Fruit fly (Drosophila melanogaster): ENCODE data around the gene ATPsynE.

The ATPsynE gene

dm6 chr3R:14327472-14328104 lies 841 bp downstream of the ATPsynE start, which contains the start of gene spn-B (continued):
- TF ChIP-seq OdsH (GFP tag; optimal IDR thresholded peaks at IDR 0.05) (peak; percentile 75), lz (GFP tag; optimal IDR thresholded peaks at IDR 0.05) (peak; percentile 85), Hr39 (GFP tag; optimal IDR thresholded peaks at IDR 0.05) (peak; percentile 74), CG11762 (GFP tag; optimal IDR thresholded peaks at IDR 0.05; ENCODE audit: insufficient read depth) (peak; percentile 47), Lpt (GFP tag; optimal IDR thresholded peaks at IDR 0.05) (peak; percentile 62), CG10669 (GFP tag; optimal IDR thresholded peaks at IDR 0.05) (peak; percentile 72), Ets96B (tag; optimal IDR thresholded peaks at IDR 0.05) (peak; percentile 73), acj6 (GFP tag; optimal IDR thresholded peaks at IDR 0.05) (peak; percentile 73), Eip93F (GFP tag; optimal IDR thresholded peaks at IDR 0.05) (no peak), ss (GFP tag; optimal IDR thresholded peaks at IDR 0.05) (peak; percentile 54 to 75), CG9139 (GFP tag; optimal IDR thresholded peaks at IDR 0.05) (no peak)

- TF ChIP-seq Eip78C (GFP tag) (peak; percentile 15), vri (GFP tag; optimal IDR thresholded peaks at IDR 0.05) (no peak)
Observed at dm6 chr3R:14329549-14329948, 2.8 kb downstream of the ATPsynE start.

- TF ChIP-seq CG6792 (GFP tag; optimal IDR thresholded peaks at IDR 0.05) (no peak), dsx (GFP tag; optimal IDR thresholded peaks at IDR 0.05; ENCODE audit: poor library complexity, severe bottlenecking) (peak; percentile 67), CG6163 (GFP tag; IDR thresholded peaks at IDR 0.05) (0 out of 3 replicates have a peak, but pooled peaks have one; percentile 12)
Observed at dm6 chr3R:14330654-14331053, 3.9 kb downstream of the ATPsynE start.

- no peak for TF ChIP-seq Eip93F (GFP tag; optimal IDR thresholded peaks at IDR 0.05)
- TF ChIP-seq esn (GFP tag; optimal IDR thresholded peaks at IDR 0.05) = no peak
- TF ChIP-seq fd59A (GFP tag; optimal IDR thresholded peaks at IDR 0.05) = no peak
- TF ChIP-seq CG6792 (GFP tag; optimal IDR thresholded peaks at IDR 0.05) = no peak
- no peak for TF ChIP-seq fkh (GFP tag; optimal IDR thresholded peaks at IDR 0.05)
- TF ChIP-seq CG7368 (GFP tag; optimal IDR thresholded peaks at IDR 0.05) = no peak
- no peak for TF ChIP-seq CG3032 (tag; optimal IDR thresholded peaks at IDR 0.05)
- TF ChIP-seq Blimp-1 (GFP tag; optimal IDR thresholded peaks at IDR 0.05) = no peak
- TF ChIP-seq Met (GFP tag; optimal IDR thresholded peaks at IDR 0.05) = no peak
- TF ChIP-seq dac (GFP tag; optimal IDR thresholded peaks at IDR 0.05) = no peak
- TF ChIP-seq Sox102F (GFP tag; optimal IDR thresholded peaks at IDR 0.05) = no peak
- no peak for TF ChIP-seq CG11294 (GFP tag; IDR thresholded peaks at IDR 0.05)
- no peak for TF ChIP-seq vri (GFP tag; optimal IDR thresholded peaks at IDR 0.05)
Observed at dm6 chr3R:14331474-14331873, 4.7 kb downstream of the ATPsynE start.

- TF ChIP-seq CG16779 (tag; optimal IDR thresholded peaks at IDR 0.05) (no peak), salr (GFP tag; optimal IDR thresholded peaks at IDR 0.05) (no peak), CG8632 (GFP tag; optimal IDR thresholded peaks at IDR 0.05) (no peak), CG15336 (GFP tag; IDR thresholded peaks at IDR 0.05) (0 out of 2 replicates have a peak, but pooled peaks have one; percentile 11), fkh (GFP tag; optimal IDR thresholded peaks at IDR 0.05) (no peak), CG32006 (GFP tag; optimal IDR thresholded peaks at IDR 0.05) (no peak), Gug (GFP tag; IDR thresholded peaks at IDR 0.05) (no peak)
Observed at dm6 chr3R:14332735-14333134, 6.0 kb downstream of the ATPsynE start.
